Worm (Caenorhabditis elegans) whole organism, midembryonic: Measurements from ENCODE around the gene F10D7.4.

Experiments used
- T22C8.4 ChIP-seq: fragments of 200-800 bp; sonication (Bioruptor generic); IDR thresholded peaks from 2 replicates; pipeline ENCODE4 v1.3.6; 2022; ENCODE audit warnings: missing genetic modification characterization, missing compliant biosample characterization
- cog-1 ChIP-seq: sonication (generic microtip); optimal IDR thresholded peaks from 2 replicates; lab custom pipeline; 2016; ENCODE audit warnings: missing genetic modification characterization, missing compliant biosample characterization
- flt-1 ChIP-seq: fragments of 200-800 bp; sonication (Bioruptor generic); IDR thresholded peaks from 2 replicates; pipeline ENCODE4 v1.3.6; 2022; ENCODE audit warnings: missing genetic modification characterization, missing compliant biosample characterization
- med-1 ChIP-seq: sonication (generic microtip); optimal IDR thresholded peaks from 2 replicates; lab custom pipeline; 2017; ENCODE audit warnings: missing genetic modification characterization, mild to moderate bottlenecking, missing compliant biosample characterization, antibody characterized with exemption, missing genetic modification reagents; ENCODE audit not compliant: insufficient read depth
- ref-1 ChIP-seq: fragments of 200-800 bp; sonication (Bioruptor generic); conservative IDR thresholded peaks from 2 replicates; pipeline ENCODE4 v1.3.6; 2022; ENCODE audit warnings: missing genetic modification reagents, missing genetic modification characterization, missing compliant biosample characterization
- ztf-29 ChIP-seq: fragments of 200-800 bp; sonication (Bioruptor generic); IDR thresholded peaks from 2 replicates; pipeline ENCODE4 v1.3.6; 2022; ENCODE audit warnings: missing genetic modification reagents, missing genetic modification characterization, missing compliant biosample characterization

- TF ChIP-seq med-1 = no peak
- TF ChIP-seq flt-1 (GFP tag; lab: Robert Waterston, UW) = no peak
- no peak for TF ChIP-seq ref-1 (GFP tag; lab: Robert Waterston, UW)
- TF ChIP-seq ztf-29 (GFP tag; lab: Robert Waterston, UW) = no peak
- no peak for TF ChIP-seq cog-1 (tag; lab: Kevin White, UChicago)
- TF ChIP-seq T22C8.4 (GFP tag; lab: Robert Waterston, UW) = no peak
Observed at ce11 chrX:17373955-17374354, 7.9 kb downstream of the F10D7.4 start.
